Worm (Caenorhabditis elegans): Measurements from ENCODE around the gene ags-3.

DNA sequence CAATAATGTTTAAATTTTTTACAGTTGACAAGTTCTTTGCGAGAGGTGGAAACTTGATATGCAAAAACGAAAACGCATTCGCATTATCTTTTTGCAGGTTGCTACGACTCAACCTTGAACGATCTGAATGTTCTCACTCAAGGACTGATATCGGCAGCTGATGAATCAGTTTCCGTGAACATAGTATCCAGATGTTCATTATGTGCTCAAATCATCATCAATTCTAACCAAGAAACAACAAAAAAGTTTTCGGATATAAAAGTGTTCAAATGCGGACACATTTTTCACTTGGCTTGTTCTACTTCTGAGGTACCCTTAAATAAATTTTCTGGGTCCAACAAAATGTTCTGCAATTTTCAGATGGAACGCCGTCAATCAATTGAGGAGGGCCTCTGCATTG, 14.3 kb downstream of the ags-3 start:
- TF ChIP-seq F49E8.2 (tag; optimal IDR thresholded peaks at IDR 0.05; ENCODE audit: insufficient read depth) (no peak), egl-44 (GFP tag; IDR thresholded peaks at IDR 0.05) (no peak), ztf-3 (GFP tag; optimal IDR thresholded peaks at IDR 0.05) (no peak), chd-7 (tag; optimal IDR thresholded peaks at IDR 0.05) (no peak), cebp-2 (GFP tag; IDR thresholded peaks at IDR 0.05) (no peak), unc-62 (GFP tag; optimal IDR thresholded peaks at IDR 0.05) (no peak), attf-6 (GFP tag; IDR thresholded peaks at IDR 0.05) (no peak)
